Fruit fly (Drosophila melanogaster) whole organism: Measurements from ENCODE around the gene CG6885.

Source experiments
- CG8478 ChIP-seq: fragments of >200 bp; optimal IDR thresholded peaks from 2 replicates; lab custom pipeline; 2018; ENCODE audit warnings: inconsistent platforms
- Dll ChIP-seq: fragments of >200 bp; optimal IDR thresholded peaks from 2 replicates; lab custom pipeline; 2017
- EcR ChIP-seq, 2 experiments: fragments of >200 bp; optimal IDR thresholded peaks; 2 replicates each; lab custom pipeline; 2017; ENCODE audit warnings: missing biosample characterization in 2 of 2, missing genetic modification characterization in 2 of 2, missing genetic modification reagents in 2 of 2
- pan ChIP-seq: fragments of >200 bp; optimal IDR thresholded peaks from 2 replicates; lab custom pipeline; 2017
- psq ChIP-seq: fragments of >200 bp; optimal IDR thresholded peaks from 2 replicates; lab custom pipeline; 2017
- usp ChIP-seq: fragments of >200 bp; optimal IDR thresholded peaks from 2 replicates; lab custom pipeline; 2017; ENCODE audit warnings: missing biosample characterization, missing genetic modification characterization, mixed read lengths

Gene CG6885

DNA sequence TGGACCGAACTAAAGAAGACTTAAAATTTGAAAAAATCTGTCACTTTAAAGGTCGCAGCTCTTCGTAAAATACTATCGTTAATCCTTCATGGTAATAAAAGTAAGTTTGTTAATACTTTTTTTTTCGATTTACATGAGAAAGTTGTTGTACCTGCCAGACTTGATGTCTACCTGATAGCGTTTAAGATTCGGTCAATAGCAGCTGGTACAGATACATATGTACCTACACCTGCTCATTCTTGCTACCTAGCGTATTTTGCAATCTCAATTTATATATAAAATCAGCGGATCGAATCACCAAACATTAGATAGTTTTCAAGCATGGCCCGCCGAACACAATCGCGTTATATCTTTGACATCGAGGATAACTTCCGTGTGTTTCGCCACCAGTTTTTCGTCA is at the start of gene CG6885:
Gene CG6885 (plus strand): TSS at position 301 of the 400 bp plus-strand sequence.
- TF ChIP-seq usp (GFP tag; lab: Kevin White, UChicago) (no peak), psq (lab: Kevin White, UChicago) (no peak), CG8478 (no peak)

DNA sequence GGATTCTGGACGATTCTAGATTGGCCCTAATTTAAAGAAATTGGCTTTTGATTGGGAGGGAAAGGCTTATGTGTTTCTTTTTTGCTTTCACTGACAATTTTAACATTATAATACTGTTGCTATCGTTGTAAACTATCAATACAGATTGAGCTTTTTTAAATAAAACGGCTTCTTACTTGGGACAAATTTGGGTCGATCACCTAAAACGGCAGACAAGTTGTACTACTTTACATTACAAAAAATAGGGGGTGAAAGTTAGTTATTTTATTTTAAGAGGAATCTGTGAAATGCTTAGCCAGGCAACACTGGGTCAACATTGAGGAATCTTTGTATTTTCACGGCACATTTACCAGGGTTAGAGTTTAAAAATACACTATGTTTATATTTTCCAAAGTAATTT is 46.0 kb upstream of the CG6885 start, which contains the start of gene Dic4:
Gene Dic4 (minus strand): TSS at position 101 of the 400 bp plus-strand sequence.
- no peak for TF ChIP-seq pan (lab: Kevin White, UChicago)
- no peak for TF ChIP-seq Dll (lab: Kevin White, UChicago)

DNA sequence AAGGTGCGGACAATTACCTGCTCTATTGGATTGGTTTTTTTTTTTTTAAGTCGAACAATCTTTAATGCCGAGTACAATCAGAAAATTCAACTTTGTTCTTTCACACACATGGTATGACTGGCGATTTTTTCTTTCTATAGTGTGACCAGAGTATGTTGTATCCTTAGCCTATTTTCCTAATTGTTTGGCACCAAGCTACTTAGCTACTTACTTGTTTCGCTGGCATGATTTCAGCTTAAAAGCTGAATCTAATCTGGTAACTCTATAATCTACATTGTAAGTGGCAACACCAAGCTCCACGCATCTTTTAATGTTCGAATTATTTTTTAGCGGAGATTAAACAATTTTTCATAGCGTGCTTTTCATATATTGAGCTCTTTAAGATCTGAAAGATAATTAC is 21.1 kb upstream of the CG6885 start, which contains the start of gene CG12477:
Gene CG12477 (minus strand): TSS at position 101 of the 400 bp plus-strand sequence.
- TF ChIP-seq EcR (GFP tag; optimal IDR thresholded peaks at IDR 0.05; lab: Kevin White, UChicago) (no peak), CG8478 (no peak), psq (lab: Kevin White, UChicago) (no peak), usp (GFP tag; lab: Kevin White, UChicago) (no peak), Dll (lab: Kevin White, UChicago) (no peak), pan (lab: Kevin White, UChicago) (no peak)

DNA sequence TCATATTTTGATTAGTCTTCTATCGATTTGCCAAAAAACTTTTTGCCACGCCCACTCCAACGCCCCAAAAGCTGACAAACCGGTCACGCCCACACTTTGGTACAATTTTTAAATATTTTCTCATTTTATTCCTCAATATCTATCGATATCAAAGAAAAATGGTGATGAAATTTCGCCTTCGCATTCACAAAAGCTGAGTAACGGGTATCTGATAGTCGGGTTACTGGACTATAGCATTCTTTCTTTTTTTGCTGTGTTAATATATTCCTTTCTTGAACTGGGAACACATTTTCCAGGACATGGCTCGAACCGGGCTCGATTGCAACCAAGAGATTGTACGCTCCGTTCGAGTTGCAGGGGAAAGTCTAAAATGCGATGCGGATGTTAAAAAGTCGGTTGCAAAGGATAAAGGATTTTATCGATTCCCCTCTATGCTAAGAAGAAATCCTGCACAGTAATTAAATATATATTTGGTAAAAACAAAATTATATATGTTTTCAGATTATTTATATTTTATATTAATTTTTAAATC is 1.3 kb upstream of the CG6885 start:
- TF ChIP-seq pan (lab: Kevin White, UChicago) = no peak
- no peak for TF ChIP-seq usp (GFP tag; lab: Kevin White, UChicago)
- no peak for TF ChIP-seq CG8478

DNA sequence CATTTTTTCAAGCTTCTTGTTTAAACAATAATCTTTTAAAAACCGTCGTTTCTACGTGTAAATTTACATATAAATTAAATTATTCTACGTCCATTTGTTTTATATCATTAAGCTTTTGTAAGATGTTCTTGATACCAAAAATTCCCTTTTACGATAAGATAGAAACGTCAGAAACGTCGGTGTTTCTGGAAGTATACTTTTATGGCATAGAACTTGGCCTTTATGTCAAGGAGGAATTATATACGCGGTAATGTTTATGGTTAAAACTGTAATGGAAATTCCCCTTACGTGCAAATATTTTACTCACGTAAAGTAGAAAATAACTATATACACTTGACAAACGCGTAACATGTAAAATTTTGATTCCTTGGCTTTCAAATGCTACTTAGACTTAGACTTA is 609 bp upstream of the CG6885 start:
- TF ChIP-seq psq (lab: Kevin White, UChicago) (no peak), CG8478 (no peak), pan (lab: Kevin White, UChicago) (no peak), usp (GFP tag; lab: Kevin White, UChicago) (no peak), EcR (GFP tag; optimal IDR thresholded peaks at IDR 0.05; lab: Kevin White, UChicago) (no peak), Dll (lab: Kevin White, UChicago) (no peak)

DNA sequence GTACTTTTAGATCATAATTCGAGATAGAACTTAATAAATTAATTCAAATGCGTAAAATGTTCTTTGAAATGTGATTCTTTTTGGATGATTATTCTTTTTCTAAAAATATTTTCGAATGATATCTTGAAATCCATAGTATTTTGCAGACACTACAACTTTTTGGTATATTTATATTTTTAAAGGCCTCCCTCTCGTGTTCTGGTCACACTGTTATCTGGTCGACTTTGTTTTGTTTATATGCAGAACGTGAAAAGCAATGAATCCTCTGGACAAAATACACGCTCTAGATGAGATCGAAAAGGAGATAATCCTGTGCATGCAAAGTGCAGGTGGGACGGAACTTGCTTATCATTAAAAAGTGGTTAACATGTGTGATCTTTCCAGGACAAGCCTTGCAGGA is 1.4 kb downstream of the CG6885 start, which contains the start of gene MED11:
Gene MED11 (plus strand): TSS at position 210 of the 400 bp plus-strand sequence.
- no peak for TF ChIP-seq CG8478
- TF ChIP-seq usp (GFP tag; lab: Kevin White, UChicago) = no peak

DNA sequence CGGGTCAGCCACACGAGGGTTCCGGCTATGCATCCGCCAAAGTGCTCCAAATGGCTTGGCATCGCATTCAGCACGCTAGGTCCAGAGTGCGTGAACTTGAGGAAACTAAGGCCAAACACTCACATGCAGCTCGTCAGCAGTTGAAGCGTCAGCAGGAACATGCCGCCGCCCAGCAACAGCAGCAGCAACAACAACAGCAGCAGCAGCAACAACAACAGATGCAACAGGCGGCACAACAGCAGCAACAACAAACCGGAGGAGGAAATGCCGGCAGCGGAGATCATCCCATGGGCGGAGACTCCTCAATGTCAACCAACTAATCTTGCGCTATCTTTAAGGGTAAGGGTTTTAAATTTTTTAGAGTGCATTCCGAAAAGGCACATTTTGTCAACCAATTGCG is 1.9 kb downstream of the CG6885 start:
- TF ChIP-seq Dll (lab: Kevin White, UChicago) (no peak), usp (GFP tag; lab: Kevin White, UChicago) (no peak), EcR (GFP tag; optimal IDR thresholded peaks at IDR 0.05; lab: Kevin White, UChicago) (no peak), psq (lab: Kevin White, UChicago) (no peak), CG8478 (no peak), pan (lab: Kevin White, UChicago) (no peak)

DNA sequence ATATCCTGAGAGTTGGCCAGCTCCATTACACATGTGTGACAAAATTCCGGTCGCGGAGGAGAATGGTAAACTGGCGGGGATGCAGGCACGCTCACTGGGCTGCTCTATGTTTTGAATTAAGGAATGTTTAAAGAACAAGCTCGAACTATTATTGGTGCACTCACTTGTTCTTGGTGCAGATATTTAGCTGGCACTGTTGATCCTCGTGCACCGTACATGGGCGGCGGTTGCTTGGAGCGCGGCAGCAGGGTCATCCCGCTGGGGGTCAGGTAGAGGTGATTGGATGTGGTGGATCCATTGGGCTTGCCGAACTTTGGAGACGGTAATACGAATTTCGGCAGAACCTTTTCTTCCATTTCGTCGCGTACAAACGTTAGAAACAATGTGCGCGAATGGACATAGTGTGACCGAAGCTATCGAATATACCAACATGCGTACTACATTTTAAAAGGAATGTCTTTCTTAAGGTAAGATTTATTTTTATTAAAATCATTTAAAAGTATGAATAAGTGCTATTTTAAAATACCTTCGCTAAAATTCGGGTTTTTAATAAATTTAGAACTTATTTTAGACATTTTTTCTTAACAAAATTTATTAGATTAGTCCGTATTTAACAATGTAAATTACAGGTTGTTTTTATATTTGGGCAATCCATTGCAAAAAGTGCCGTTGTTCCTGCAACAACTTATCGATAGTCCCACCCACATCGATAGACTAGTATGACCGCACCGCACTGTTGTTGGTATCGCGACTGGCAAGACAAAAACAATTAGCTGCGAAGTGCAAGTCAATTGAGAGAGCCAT is 3.9 kb downstream of the CG6885 start, which contains the start of the genes Nufip and Atg3:
Gene Nufip (minus strand): TSS at position 415 of the 804 bp plus-strand sequence.
Gene Atg3 (plus strand): TSS at position 735 of the 804 bp plus-strand sequence.
- TF ChIP-seq usp (GFP tag; lab: Kevin White, UChicago) (no peak), EcR (GFP tag; optimal IDR thresholded peaks at IDR 0.05; lab: Kevin White, UChicago) (no peak), Dll (lab: Kevin White, UChicago) (no peak), pan (lab: Kevin White, UChicago) (no peak), psq (lab: Kevin White, UChicago) (no peak), CG8478 (no peak)

DNA sequence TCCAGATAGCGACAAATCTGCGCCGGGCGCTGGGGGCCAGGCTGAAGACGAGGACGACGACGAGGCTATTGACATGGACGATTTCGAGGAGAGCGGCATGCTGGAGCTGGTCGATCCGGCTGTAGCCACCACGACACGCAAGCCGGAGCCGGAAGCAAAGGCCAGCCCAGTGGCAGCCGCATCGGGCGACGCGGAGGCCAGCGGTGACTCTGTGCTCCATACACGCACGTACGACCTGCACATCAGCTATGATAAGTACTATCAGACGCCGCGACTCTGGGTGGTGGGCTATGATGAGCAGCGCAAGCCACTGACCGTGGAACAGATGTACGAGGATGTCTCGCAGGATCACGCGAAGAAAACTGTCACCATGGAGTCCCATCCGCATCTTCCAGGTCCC is 5.5 kb downstream of the CG6885 start:
- TF ChIP-seq psq (lab: Kevin White, UChicago) (no peak), usp (GFP tag; lab: Kevin White, UChicago) (no peak), EcR (GFP tag; optimal IDR thresholded peaks at IDR 0.05; lab: Kevin White, UChicago) (no peak), pan (lab: Kevin White, UChicago) (no peak), CG8478 (no peak), Dll (lab: Kevin White, UChicago) (no peak)

DNA sequence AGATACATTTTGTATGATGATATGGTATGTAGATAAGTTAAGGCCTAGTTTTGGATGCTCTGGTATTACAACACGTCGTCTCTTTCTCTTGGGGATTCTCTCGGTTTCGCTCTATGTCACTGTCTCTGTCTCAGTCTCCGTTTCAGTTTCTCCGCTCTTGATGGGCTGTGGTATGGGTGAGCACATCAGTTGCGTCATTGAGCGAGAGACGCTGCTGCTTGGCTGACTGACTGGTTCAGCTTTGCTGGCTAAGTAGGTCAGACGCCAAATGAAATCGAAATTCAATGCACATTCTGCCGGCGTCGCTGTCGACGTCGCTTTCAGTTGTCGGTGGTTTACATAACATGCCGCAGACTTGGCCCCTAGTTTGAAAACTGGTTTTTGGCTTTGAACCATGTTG is 9.5 kb downstream of the CG6885 start:
- TF ChIP-seq usp (GFP tag; lab: Kevin White, UChicago) (no peak), pan (lab: Kevin White, UChicago) (no peak), Dll (lab: Kevin White, UChicago) (no peak), EcR (GFP tag; optimal IDR thresholded peaks at IDR 0.05; lab: Kevin White, UChicago) (no peak), CG8478 (no peak), psq (lab: Kevin White, UChicago) (no peak)

DNA sequence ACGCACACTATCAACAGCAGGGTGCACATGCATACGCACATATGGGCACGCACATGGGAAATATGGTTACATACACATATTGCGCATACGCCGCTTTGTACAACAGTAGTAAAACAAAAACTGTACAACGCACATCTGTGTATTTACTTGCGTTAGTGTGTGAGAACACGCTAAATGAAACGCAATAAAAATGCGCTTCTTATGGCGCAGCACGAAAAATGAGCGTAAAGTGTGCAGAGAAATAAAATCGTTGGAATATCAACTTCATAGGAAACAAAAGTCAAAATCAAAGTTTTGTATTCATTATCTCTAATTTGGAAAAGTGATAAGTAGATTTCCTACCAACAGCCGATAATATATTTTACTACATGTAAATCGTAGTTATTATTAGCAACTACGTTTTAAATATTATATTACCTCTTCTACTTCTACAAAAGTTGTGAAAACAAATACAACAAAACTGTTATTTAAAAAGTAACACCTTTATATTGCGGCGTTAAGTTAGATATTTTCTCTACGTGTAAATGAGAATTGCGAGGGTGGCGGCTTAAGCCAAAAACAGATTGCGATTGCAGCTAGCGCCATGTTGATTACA is 12.1 kb downstream of the CG6885 start:
- TF ChIP-seq CG8478 (no peak), EcR (GFP tag; optimal IDR thresholded peaks at IDR 0.05; lab: Kevin White, UChicago) (no peak), pan (lab: Kevin White, UChicago) (no peak)
